Fruit fly (Drosophila melanogaster): ENCODE measurements around the gene CG12084.

Gene CG12084

DNA sequence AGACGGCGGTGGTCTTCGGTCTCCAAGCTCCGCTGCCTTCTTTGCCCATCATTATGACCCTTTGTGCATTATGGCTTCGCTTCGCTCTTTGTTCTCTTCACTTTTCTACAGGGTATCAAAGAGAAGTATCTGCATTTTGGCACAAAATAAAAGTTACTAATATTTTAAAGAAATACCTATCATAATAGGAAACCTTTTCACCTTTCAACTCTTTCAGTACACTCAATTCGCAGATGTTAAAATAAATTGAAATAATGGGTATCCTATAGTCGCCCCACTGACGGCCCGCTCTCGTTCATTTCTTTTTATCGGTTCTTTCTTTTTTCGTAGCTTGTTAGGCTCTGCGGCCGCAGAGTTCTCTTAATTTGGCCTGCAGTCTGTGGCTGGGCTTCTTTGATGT lies 53.5 kb downstream of the CG12084 start (continued):
- TF ChIP-seq Poxn (GFP tag; IDR thresholded peaks at IDR 0.05) (no peak), Max (GFP tag; optimal IDR thresholded peaks at IDR 0.05) (peak; percentile 73), CG6813 (GFP tag; optimal IDR thresholded peaks at IDR 0.05) (peak; percentile 60), CG5180 (GFP tag; optimal IDR thresholded peaks at IDR 0.05) (peak; percentile 39), rib (GFP tag; IDR thresholded peaks at IDR 0.05) (no peak), ttk (GFP tag; IDR thresholded peaks at IDR 0.05) (peak; percentile 76), Oli (tag; optimal IDR thresholded peaks at IDR 0.05) (peak; percentile 86), cg (GFP tag; optimal IDR thresholded peaks at IDR 0.05) (no peak), prd (optimal IDR thresholded peaks at IDR 0.05) (no peak), prd (GFP tag; IDR thresholded peaks at IDR 0.05) (peak; percentile 96), CG31224 (GFP tag; IDR thresholded peaks at IDR 0.05) (no peak), pita (GFP tag; optimal IDR thresholded peaks at IDR 0.05) (no peak), Myb (GFP tag; optimal IDR thresholded peaks at IDR 0.05) (peak; percentile 20), CG4617 (GFP tag; optimal IDR thresholded peaks at IDR 0.05; ENCODE audit: borderline replicate concordance) (peak; percentile 46), CTCF (GFP tag; optimal IDR thresholded peaks at IDR 0.05) (no peak), CG10462 (GFP tag; optimal IDR thresholded peaks at IDR 0.05) (peak; percentile 80), CG10979 (tag; optimal IDR thresholded peaks at IDR 0.05) (peak; percentile 96), Asciz (GFP tag; optimal IDR thresholded peaks at IDR 0.05) (peak; percentile 83), CG1233 (GFP tag; optimal IDR thresholded peaks at IDR 0.05) (peak; percentile 79), Hr3 (GFP tag; optimal IDR thresholded peaks at IDR 0.05) (peak; percentile 82), eve (GFP tag; optimal IDR thresholded peaks at IDR 0.05) (peak in 1 of 2 experiments; percentile 88), danr (GFP tag; IDR thresholded peaks at IDR 0.05) (peak; percentile 70), tx (GFP tag; optimal IDR thresholded peaks at IDR 0.05) (peak; percentile 65), vvl (GFP tag; IDR thresholded peaks at IDR 0.05) (peak; percentile 96), sqz (GFP tag; optimal IDR thresholded peaks at IDR 0.05) (peak; percentile 78), fd3F (GFP tag; optimal IDR thresholded peaks at IDR 0.05) (no peak), wor (GFP tag; IDR thresholded peaks at IDR 0.05) (peak; percentile 78), tap (tag; optimal IDR thresholded peaks at IDR 0.05) (peak; percentile 89), CG2889 (GFP tag; IDR thresholded peaks at IDR 0.05) (peak; percentile 57; the same call in 2 of the 3 replicates), fd64A (GFP tag; optimal IDR thresholded peaks at IDR 0.05) (peak; percentile 76), psq (GFP tag; optimal IDR thresholded peaks at IDR 0.05) (peak; percentile 82), CG4282 (GFP tag; optimal IDR thresholded peaks at IDR 0.05) (no peak), CG12236 (GFP tag; optimal IDR thresholded peaks at IDR 0.05) (peak; percentile 72), eyg (GFP tag; optimal IDR thresholded peaks at IDR 0.05) (peak; percentile 36), amos (GFP tag; IDR thresholded peaks at IDR 0.05; ENCODE audit: partially characterized antibody) (no peak), ftz-f1 (GFP tag; optimal IDR thresholded peaks at IDR 0.05) (no peak), en (GFP tag; optimal IDR thresholded peaks at IDR 0.05) (peak; percentile 56), CG4707 (GFP tag; optimal IDR thresholded peaks at IDR 0.05) (peak; percentile 79), CG4854 (GFP tag; optimal IDR thresholded peaks at IDR 0.05) (no peak), fru (optimal IDR thresholded peaks at IDR 0.05) (no peak), Dad (GFP tag; optimal IDR thresholded peaks at IDR 0.05) (peak; percentile 61), sens-2 (GFP tag; IDR thresholded peaks at IDR 0.05) (peak; percentile 86), Atf-2 (GFP tag; optimal IDR thresholded peaks at IDR 0.05) (peak; percentile 79), aop (GFP tag; IDR thresholded peaks at IDR 0.05) (peak; percentile 46; the same call in 1 of the 2 replicates), Jarid2 (GFP tag; optimal IDR thresholded peaks at IDR 0.05) (no peak), Hmx (GFP tag; optimal IDR thresholded peaks at IDR 0.05) (peak; percentile 35), zfh2 (GFP tag; optimal IDR thresholded peaks at IDR 0.05) (no peak), CG12299 (tag; optimal IDR thresholded peaks at IDR 0.05) (peak; percentile 81), caup (GFP tag; optimal IDR thresholded peaks at IDR 0.05; ENCODE audit: severe bottlenecking) (peak; percentile 22), CG6254 (GFP tag; optimal IDR thresholded peaks at IDR 0.05) (peak; percentile 92), Spps (tag; optimal IDR thresholded peaks at IDR 0.05) (peak; percentile 95), CG33557 (GFP tag; optimal IDR thresholded peaks at IDR 0.05) (peak; percentile 97)
